Worm (Caenorhabditis elegans) whole organism, L2 larva: ENCODE data around the gene glb-14.

Source experiments
- aly-2 ChIP-seq: fragments of 150-350 bp; optimal IDR thresholded peaks from 2 replicates; lab custom pipeline; 2014; ENCODE audit warnings: missing biosample characterization, missing genetic modification characterization
- lin-11 ChIP-seq: fragments of 150-350 bp; sonication (generic microtip); optimal IDR thresholded peaks from 2 replicates; lab custom pipeline; 2014; ENCODE audit warnings: missing biosample characterization, missing genetic modification characterization, inconsistent platforms, mixed read lengths
- lin-39 ChIP-seq: fragments of 150-350 bp; optimal IDR thresholded peaks from 2 replicates; lab custom pipeline; 2014; ENCODE audit warnings: missing biosample characterization, missing genetic modification reagents, missing genetic modification characterization
- mdl-1 ChIP-seq, 2 experiments: fragments of 150-350 bp in 1 of 2; sonication (generic microtip) in 1 of 2; optimal IDR thresholded peaks; 2 replicates each; lab custom pipeline; 2017; ENCODE audit warnings: missing biosample characterization in 2 of 2, missing genetic modification characterization in 2 of 2
- unc-55 ChIP-seq: fragments of 150-350 bp; sonication (generic microtip); optimal IDR thresholded peaks from 3 replicates; lab custom pipeline; 2014; ENCODE audit warnings: missing biosample characterization, missing genetic modification reagents, missing genetic modification characterization

- no peak for TF ChIP-seq lin-39
- no peak for TF ChIP-seq aly-2 (tag; lab: Kevin White, UChicago)
- TF ChIP-seq unc-55 (GFP tag; lab: Kevin White, UChicago): no peak
- no peak for TF ChIP-seq lin-11 (tag; lab: Kevin White, UChicago)
- no peak for TF ChIP-seq mdl-1 (tag; optimal IDR thresholded peaks at IDR 0.05; lab: Kevin White, UChicago)
Measured at ce11 chrV:15516476-15516875, 28.3 kb downstream of the glb-14 start.
